Worm (Caenorhabditis elegans): Measurements from ENCODE around the gene aldo-1.

ce11 chrIII:13570347-13570746 lies 5.6 kb upstream of the aldo-1 start, which contains the start of gene exc-12:
- TF ChIP-seq mef-2 (tag; optimal IDR thresholded peaks at IDR 0.05) (no peak), ceh-82 (tag; optimal IDR thresholded peaks at IDR 0.05) (no peak), lin-14 (GFP tag; optimal IDR thresholded peaks at IDR 0.05) (no peak), blmp-1 (tag; optimal IDR thresholded peaks at IDR 0.05) (no peak), snpc-4 (tag; optimal IDR thresholded peaks at IDR 0.05) (no peak), nhr-237 (tag; optimal IDR thresholded peaks at IDR 0.05) (no peak), pag-3 (tag; optimal IDR thresholded peaks at IDR 0.05; ENCODE audit: borderline replicate concordance, insufficient read depth) (no peak), ces-1 (GFP tag; optimal IDR thresholded peaks at IDR 0.05) (no peak), lin-15B (tag; optimal IDR thresholded peaks at IDR 0.05) (no peak), fkh-10 (GFP tag; optimal IDR thresholded peaks at IDR 0.05) (no peak), dpl-1 (GFP tag; optimal IDR thresholded peaks at IDR 0.05) (no peak), lin-39 (tag; optimal IDR thresholded peaks at IDR 0.05) (no peak)
